Fruit fly (Drosophila melanogaster): ENCODE results near the gene Vha100-4.

Gene Vha100-4

DNA sequence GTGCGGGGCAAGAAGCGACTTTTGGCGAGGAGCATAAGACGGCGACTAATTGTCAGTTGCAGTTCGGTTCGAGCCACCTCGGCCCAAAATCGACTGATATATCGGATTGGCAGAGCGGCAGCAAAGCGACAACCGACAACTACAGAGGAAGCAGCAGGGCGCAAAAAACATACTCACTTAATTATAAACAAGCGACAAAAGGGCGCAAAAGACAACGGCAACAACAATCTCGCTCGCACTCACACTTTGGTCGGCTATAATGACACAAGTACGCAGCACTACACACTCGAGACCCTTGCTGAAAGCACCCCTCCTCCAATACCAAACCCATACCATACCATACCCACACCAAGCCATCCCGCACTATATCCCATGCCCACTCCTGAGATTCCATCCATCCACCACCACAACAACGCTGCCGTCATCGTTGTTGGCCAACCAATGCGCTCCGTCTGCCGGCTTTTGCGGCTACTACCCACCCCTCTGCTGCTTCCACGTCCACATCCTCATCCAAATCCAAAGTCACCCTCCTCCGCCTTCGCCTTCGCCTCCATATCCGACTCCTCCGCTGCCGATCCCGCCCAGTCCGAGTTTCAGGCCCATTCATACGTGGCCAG lies 16.8 kb downstream of the Vha100-4 start, which contains the start of gene gl (continued):
- TF ChIP-seq Opbp (GFP tag; IDR thresholded peaks at IDR 0.05; ENCODE audit: partially characterized antibody) (0 out of 3 replicates have a peak, but pooled peaks have one; percentile 8), CG10431 (GFP tag; optimal IDR thresholded peaks at IDR 0.05) (no peak), ssp (GFP tag; IDR thresholded peaks at IDR 0.05) (no peak), CG34422 (GFP tag; IDR thresholded peaks at IDR 0.05) (no peak), tio (GFP tag; optimal IDR thresholded peaks at IDR 0.05) (no peak), mld (GFP tag; IDR thresholded peaks at IDR 0.05; ENCODE audit: partially characterized antibody) (no peak), Neu2 (GFP tag; optimal IDR thresholded peaks at IDR 0.05; ENCODE audit: borderline replicate concordance) (no peak), grau (tag; optimal IDR thresholded peaks at IDR 0.05) (no peak), CG2875 (GFP tag; optimal IDR thresholded peaks at IDR 0.05) (no peak), Hr39 (optimal IDR thresholded peaks at IDR 0.05) (no peak), CG42726 (GFP tag; IDR thresholded peaks at IDR 0.05; ENCODE audit: partially characterized antibody) (0 out of 2 replicates have a peak, but pooled peaks have one; percentile 11), Med (GFP tag) (no peak), sna (GFP tag; IDR thresholded peaks at IDR 0.05; ENCODE audit: partially characterized antibody) (no peak), lab (GFP tag; optimal IDR thresholded peaks at IDR 0.05) (no peak), CG43689 (GFP tag; IDR thresholded peaks at IDR 0.05) (no peak), CG31224 (GFP tag; IDR thresholded peaks at IDR 0.05) (no peak), CG4730 (GFP tag; IDR thresholded peaks at IDR 0.05) (no peak), crol (GFP tag; IDR thresholded peaks at IDR 0.05) (peak; percentile 60), ac (GFP tag; optimal IDR thresholded peaks at IDR 0.05) (no peak), CG3726 (GFP tag; IDR thresholded peaks at IDR 0.05) (no peak), cg (GFP tag; optimal IDR thresholded peaks at IDR 0.05) (peak; percentile 24), klu (GFP tag; IDR thresholded peaks at IDR 0.05) (no peak), bowl (GFP tag; IDR thresholded peaks at IDR 0.05) (no peak), Fer1 (GFP tag; optimal IDR thresholded peaks at IDR 0.05) (no peak), Dll (GFP tag; IDR thresholded peaks at IDR 0.05; ENCODE audit: partially characterized antibody) (no peak), bsh (GFP tag; optimal IDR thresholded peaks at IDR 0.05) (no peak), sisA (GFP tag; IDR thresholded peaks at IDR 0.05) (no peak), Hr3 (GFP tag; optimal IDR thresholded peaks at IDR 0.05) (no peak), Xrp1 (GFP tag; IDR thresholded peaks at IDR 0.05) (no peak), CG34376 (GFP tag; optimal IDR thresholded peaks at IDR 0.05) (no peak), CrebB (tag; optimal IDR thresholded peaks at IDR 0.05) (no peak), CG10321 (GFP tag; IDR thresholded peaks at IDR 0.05) (no peak), otp (GFP tag; IDR thresholded peaks at IDR 0.05) (no peak), CG17328 (GFP tag; IDR thresholded peaks at IDR 0.05) (no peak), Pdp1 (GFP tag; optimal IDR thresholded peaks at IDR 0.05) (no peak), dan (GFP tag; IDR thresholded peaks at IDR 0.05) (no peak)

DNA sequence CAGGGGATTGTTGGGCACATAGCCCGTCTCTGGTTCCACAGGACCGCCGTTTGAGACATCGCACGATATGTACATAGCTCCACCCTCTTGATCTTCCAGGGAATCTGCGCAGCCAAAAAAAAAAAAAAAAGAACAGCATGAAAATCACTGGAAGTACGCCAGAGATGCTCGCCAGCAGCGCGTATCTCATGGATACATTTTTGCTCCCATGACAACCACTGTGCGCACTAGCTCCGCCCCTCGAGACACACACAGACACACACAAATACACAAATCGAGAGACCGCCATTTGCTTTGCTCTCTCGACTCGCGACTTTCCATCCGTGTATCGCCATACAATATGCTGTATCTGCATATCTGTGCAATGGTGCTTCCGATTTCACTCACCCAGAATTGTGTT lies 18.3 kb downstream of the Vha100-4 start:
- TF ChIP-seq CG1647 (GFP tag; optimal IDR thresholded peaks at IDR 0.05) (no peak), Xrp1 (GFP tag; IDR thresholded peaks at IDR 0.05) (0 out of 2 replicates have a peak, but pooled peaks have one; percentile 27), sna (GFP tag; IDR thresholded peaks at IDR 0.05; ENCODE audit: partially characterized antibody) (no peak), CG4404 (GFP tag; IDR thresholded peaks at IDR 0.05) (no peak), dan (GFP tag; IDR thresholded peaks at IDR 0.05) (no peak), dysf (GFP tag; IDR thresholded peaks at IDR 0.05) (0 out of 3 replicates have a peak, but pooled peaks have one; percentile 36), az2 (GFP tag; optimal IDR thresholded peaks at IDR 0.05) (no peak), CG32772 (GFP tag; IDR thresholded peaks at IDR 0.05) (peak; percentile 45; the same call in 1 of the 2 replicates), Nf-YA (GFP tag; IDR thresholded peaks at IDR 0.05) (0 out of 2 replicates have a peak, but pooled peaks have one; percentile 19), Rfx (GFP tag; IDR thresholded peaks at IDR 0.05) (peak; percentile 62; the same call in 1 of the 2 replicates), CG2199 (GFP tag; IDR thresholded peaks at IDR 0.05) (peak; percentile 81; the same call in 1 of the 3 replicates), phol (tag; optimal IDR thresholded peaks at IDR 0.05) (peak; percentile 10), CG14667 (GFP tag; IDR thresholded peaks at IDR 0.05) (no peak), CG17186 (GFP tag; optimal IDR thresholded peaks at IDR 0.05) (no peak), ttk (GFP tag; IDR thresholded peaks at IDR 0.05) (0 out of 2 replicates have a peak, but pooled peaks have one; percentile 41), Dek (tag; optimal IDR thresholded peaks at IDR 0.05) (no peak), ase (GFP tag; IDR thresholded peaks at IDR 0.05) (peak; percentile 49; the same call in 1 of the 3 replicates), CG9437 (GFP tag; optimal IDR thresholded peaks at IDR 0.05) (no peak)

Measured in whole organism, embryonic.